Worm (Caenorhabditis elegans) whole organism, L3 larva: ENCODE results near the gene nhr-247.

Experiments
- R02D3.7 ChIP-seq: fragments of 150-350 bp; optimal IDR thresholded peaks from 2 replicates; lab custom pipeline; 2014; ENCODE audit warnings: missing biosample characterization, missing genetic modification characterization
- aly-2 ChIP-seq: fragments of 150-350 bp; optimal IDR thresholded peaks from 2 replicates; lab custom pipeline; 2014; ENCODE audit warnings: missing biosample characterization, missing genetic modification characterization
- ama-1 ChIP-seq: fragments of 150-350 bp; optimal IDR thresholded peaks from 2 replicates; lab custom pipeline; 2018
- ceh-28 ChIP-seq: fragments of 150-350 bp; optimal IDR thresholded peaks from 2 replicates; lab custom pipeline; 2014; ENCODE audit warnings: missing biosample characterization, missing genetic modification reagents, missing genetic modification characterization
- ceh-82 ChIP-seq: fragments of 150-350 bp; optimal IDR thresholded peaks from 2 replicates; lab custom pipeline; 2014; ENCODE audit warnings: missing biosample characterization, missing genetic modification characterization
- egl-27 ChIP-seq: sonication (generic microtip); optimal IDR thresholded peaks from 4 replicates; lab custom pipeline; 2017; ENCODE audit warnings: missing biosample characterization, missing genetic modification reagents, missing genetic modification characterization
- egl-5 ChIP-seq: fragments of 150-350 bp; optimal IDR thresholded peaks from 2 replicates; lab custom pipeline; 2017; ENCODE audit warnings: missing biosample characterization, missing genetic modification reagents, missing genetic modification characterization, inconsistent platforms
- elt-2 ChIP-seq: sonication (generic microtip); optimal IDR thresholded peaks from 2 replicates; lab custom pipeline; 2016; ENCODE audit warnings: missing genetic modification reagents, mild to moderate bottlenecking, missing genetic modification characterization, missing compliant biosample characterization
- eor-1 ChIP-seq, 2 experiments: fragments of 150-350 bp; optimal IDR thresholded peaks; 2 replicates each; lab custom pipeline; 2014 to 2018; ENCODE audit warnings: missing biosample characterization in 2 of 2, missing genetic modification characterization in 2 of 2
- fkh-2 ChIP-seq: fragments of 150-350 bp; optimal IDR thresholded peaks from 2 replicates; lab custom pipeline; 2014; ENCODE audit warnings: missing biosample characterization, missing genetic modification reagents, missing genetic modification characterization
- fos-1 ChIP-seq: fragments of 150-350 bp; optimal IDR thresholded peaks from 2 replicates; lab custom pipeline; 2014; ENCODE audit warnings: missing biosample characterization, missing genetic modification characterization
- jun-1 ChIP-seq: fragments of 150-350 bp; optimal IDR thresholded peaks from 2 replicates; lab custom pipeline; 2014; ENCODE audit warnings: missing biosample characterization, missing genetic modification reagents, missing genetic modification characterization
- lin-39 ChIP-seq: fragments of 150-350 bp; optimal IDR thresholded peaks from 2 replicates; lab custom pipeline; 2018; ENCODE audit warnings: missing biosample characterization, missing genetic modification reagents, missing genetic modification characterization
- mml-1 ChIP-seq: fragments of 150-350 bp; sonication (generic microtip); optimal IDR thresholded peaks from 3 replicates; lab custom pipeline; 2014; ENCODE audit warnings: missing biosample characterization, missing genetic modification characterization
- nhr-11 ChIP-seq: fragments of 150-350 bp; optimal IDR thresholded peaks from 2 replicates; lab custom pipeline; 2014; ENCODE audit warnings: missing biosample characterization, missing genetic modification characterization
- nhr-237 ChIP-seq: fragments of 150-350 bp; optimal IDR thresholded peaks from 2 replicates; lab custom pipeline; 2014; ENCODE audit warnings: missing biosample characterization, missing genetic modification characterization
- nhr-28 ChIP-seq: fragments of 150-350 bp; optimal IDR thresholded peaks from 2 replicates; lab custom pipeline; 2014; ENCODE audit warnings: missing biosample characterization, missing genetic modification characterization
- nhr-43 ChIP-seq: sonication (generic microtip); optimal IDR thresholded peaks from 2 replicates; lab custom pipeline; 2016; ENCODE audit warnings: mild to moderate bottlenecking, missing genetic modification characterization, missing compliant biosample characterization; ENCODE audit not compliant: poor library complexity, severe bottlenecking
- nhr-76 ChIP-seq: fragments of 150-350 bp; sonication (generic microtip); optimal IDR thresholded peaks from 5 replicates; lab custom pipeline; 2014; ENCODE audit warnings: missing biosample characterization, missing genetic modification characterization
- pha-4 ChIP-seq: fragments of 150-350 bp; optimal IDR thresholded peaks from 2 replicates; lab custom pipeline; 2014; ENCODE audit warnings: missing biosample characterization, missing genetic modification reagents, missing genetic modification characterization
- pqm-1 ChIP-seq: fragments of 150-350 bp; optimal IDR thresholded peaks from 2 replicates; lab custom pipeline; 2017; ENCODE audit warnings: missing biosample characterization, missing genetic modification characterization, inconsistent platforms
- sea-2 ChIP-seq: fragments of 150-350 bp; sonication (generic microtip); optimal IDR thresholded peaks from 4 replicates; lab custom pipeline; 2014; ENCODE audit warnings: missing biosample characterization, missing genetic modification reagents, missing genetic modification characterization
- skn-1 ChIP-seq: fragments of 150-350 bp; optimal IDR thresholded peaks from 2 replicates; lab custom pipeline; 2014; ENCODE audit warnings: missing biosample characterization, missing genetic modification characterization
- tbx-2 ChIP-seq: sonication (generic microtip); optimal IDR thresholded peaks from 2 replicates; lab custom pipeline; 2016; ENCODE audit warnings: mild to moderate bottlenecking, missing genetic modification characterization, missing compliant biosample characterization
- unc-39 ChIP-seq: sonication (generic microtip); optimal IDR thresholded peaks from 4 replicates; lab custom pipeline; 2017; ENCODE audit warnings: missing biosample characterization, missing genetic modification characterization
- zag-1 ChIP-seq: fragments of 150-350 bp; optimal IDR thresholded peaks from 2 replicates; lab custom pipeline; 2014; ENCODE audit warnings: missing biosample characterization, missing genetic modification characterization
- ztf-11 ChIP-seq: fragments of 150-350 bp; optimal IDR thresholded peaks from 2 replicates; lab custom pipeline; 2014; ENCODE audit warnings: missing biosample characterization, missing genetic modification characterization

Gene nhr-247

DNA sequence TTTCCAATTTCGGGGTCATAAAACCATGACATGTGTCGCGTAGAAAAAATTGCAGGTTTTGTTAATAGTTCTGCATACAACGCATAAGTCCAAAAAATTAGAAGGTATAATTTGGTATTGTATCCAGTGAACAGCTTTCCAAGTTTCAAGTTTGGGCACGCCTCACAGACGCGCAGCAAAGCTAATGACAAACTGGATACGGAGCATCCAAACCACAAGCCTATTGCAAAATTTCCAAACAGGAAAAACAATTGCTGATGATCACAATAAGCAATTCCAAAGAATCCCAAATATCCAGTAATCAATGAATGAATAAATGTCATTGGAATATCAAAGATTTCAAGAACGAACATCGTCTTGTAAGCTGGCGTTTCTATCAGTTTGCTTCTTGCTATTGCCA lies 9.3 kb upstream of the nhr-247 start:
- TF ChIP-seq ztf-11 (tag; lab: Kevin White, UChicago) (no peak), nhr-237 (no peak), skn-1 (tag; lab: Kevin White, UChicago) (no peak), sea-2 (no peak), egl-27 (tag; lab: Kevin White, UChicago) (no peak), elt-2 (tag; lab: Kevin White, UChicago) (no peak), ceh-28 (tag; lab: Kevin White, UChicago) (no peak), egl-5 (tag; lab: Kevin White, UChicago) (no peak), zag-1 (tag; lab: Kevin White, UChicago) (no peak), lin-39 (tag; lab: Kevin White, UChicago) (no peak), unc-39 (tag; lab: Kevin White, UChicago) (no peak), aly-2 (tag; lab: Kevin White, UChicago) (no peak), nhr-76 (tag; lab: Kevin White, UChicago) (no peak), ceh-82 (tag; lab: Kevin White, UChicago) (no peak), nhr-11 (tag; lab: Kevin White, UChicago) (no peak), nhr-43 (tag; lab: Kevin White, UChicago) (no peak), R02D3.7 (tag; lab: Kevin White, UChicago) (no peak), fkh-2 (no peak), eor-1 (tag; optimal IDR thresholded peaks at IDR 0.05; lab: Kevin White, UChicago) (no peak)

- TF ChIP-seq pqm-1 (tag; lab: Kevin White, UChicago) (peak; percentile 30), pha-4 (tag; lab: Kevin White, UChicago) (no peak), aly-2 (tag; lab: Kevin White, UChicago) (no peak), nhr-43 (tag; lab: Kevin White, UChicago) (no peak), lin-39 (tag; lab: Kevin White, UChicago) (no peak), elt-2 (tag; lab: Kevin White, UChicago) (peak; percentile 6), nhr-28 (tag; lab: Kevin White, UChicago) (no peak)
Observed at ce11 chrV:15315827-15316527, 6.8 kb upstream of the nhr-247 start, which contains the start of the genes srt-22 and nhr-246. Gene srt-22, minus strand, starts transcription at chrV:15315927. Gene nhr-246, plus strand, starts transcription at chrV:15316477.

ce11 chrV:15318638-15319037 lies 4.1 kb upstream of the nhr-247 start, which contains the start of gene nhr-291:
Gene nhr-291, plus strand, starts transcription at chrV:15318961.
- TF ChIP-seq ceh-28 (tag; lab: Kevin White, UChicago) (no peak), jun-1 (tag; lab: Kevin White, UChicago) (peak; percentile 93), pha-4 (tag; lab: Kevin White, UChicago) (peak; percentile 83), skn-1 (tag; lab: Kevin White, UChicago) (peak; percentile 62), elt-2 (tag; lab: Kevin White, UChicago) (peak; percentile 99), nhr-43 (tag; lab: Kevin White, UChicago) (no peak), fos-1 (peak; percentile 57), pqm-1 (tag; lab: Kevin White, UChicago) (peak; percentile 99), zag-1 (tag; lab: Kevin White, UChicago) (no peak)

DNA sequence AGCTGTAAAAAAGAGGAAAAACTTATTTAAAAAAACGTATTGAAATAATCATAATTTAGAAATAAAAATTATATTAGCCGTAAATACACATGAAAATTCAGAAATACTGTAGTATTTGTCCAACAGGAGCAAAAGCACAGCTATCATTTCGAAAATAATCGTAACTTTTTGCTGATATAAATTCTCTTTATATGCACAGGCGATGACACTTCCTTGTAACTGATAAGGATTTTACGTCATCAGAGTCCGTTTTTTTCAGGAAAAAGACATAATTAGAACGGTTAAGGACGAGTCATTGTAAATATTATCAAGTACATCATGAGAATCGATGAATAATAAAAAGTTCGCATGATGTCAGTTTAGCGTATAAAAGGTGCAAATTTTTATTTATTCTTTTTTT lies 635 bp downstream of the nhr-247 start:
- peak; percentile 63 for TF ChIP-seq pqm-1 (tag; lab: Kevin White, UChicago)
- peak; percentile 85 for TF ChIP-seq elt-2 (tag; lab: Kevin White, UChicago)
- no peak for TF ChIP-seq pha-4 (tag; lab: Kevin White, UChicago)
- TF ChIP-seq, all 47 proteins: peak for 2

DNA sequence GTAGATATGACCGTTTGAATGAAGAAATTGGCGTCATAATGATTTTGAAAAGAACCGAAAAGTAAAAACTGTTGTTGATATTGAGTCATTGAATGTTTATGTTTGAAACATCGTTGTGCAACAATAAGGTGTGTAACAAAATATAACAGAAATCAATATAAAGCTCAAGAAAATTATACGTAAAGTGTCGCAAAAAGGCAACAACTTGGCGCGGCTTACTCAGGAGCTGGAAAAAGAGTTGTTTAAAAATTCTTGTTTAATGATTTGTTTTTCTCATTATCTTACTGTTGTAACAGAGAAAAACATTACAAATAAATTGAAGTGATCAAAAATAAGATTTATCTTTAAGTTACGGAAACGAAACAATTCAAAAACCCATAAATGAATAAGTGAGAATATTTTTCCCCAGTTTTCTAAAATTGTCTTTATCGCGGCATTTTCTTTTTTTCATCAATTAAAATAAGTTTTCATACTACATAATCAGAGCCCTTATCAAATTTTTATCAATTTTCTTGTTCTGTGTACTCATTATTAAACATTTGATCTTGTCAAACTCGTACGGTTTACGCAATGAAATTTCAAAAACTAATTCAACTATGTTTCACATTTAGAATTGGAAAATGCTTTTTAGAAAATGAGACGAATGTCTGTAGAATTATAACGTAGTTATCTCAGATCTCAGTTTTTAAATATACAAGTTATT lies 5.1 kb downstream of the nhr-247 start, which contains the start of gene ZK1037.6:
Gene ZK1037.6 (minus strand): TSS at position 51 of the 703 bp plus-strand sequence.
- no peak for TF ChIP-seq ztf-11 (tag; lab: Kevin White, UChicago)
- no peak for TF ChIP-seq mml-1 (tag; lab: Kevin White, UChicago)
- no peak for TF ChIP-seq ama-1
- no peak for TF ChIP-seq tbx-2 (tag; lab: Kevin White, UChicago)
- no peak for TF ChIP-seq R02D3.7 (tag; lab: Kevin White, UChicago)
- TF ChIP-seq pha-4 (tag; lab: Kevin White, UChicago), result no peak
- TF ChIP-seq elt-2 (tag; lab: Kevin White, UChicago), result peak; percentile 75
- no peak for TF ChIP-seq nhr-237
- peak; percentile 30 for TF ChIP-seq jun-1 (tag; lab: Kevin White, UChicago)
